Fruit fly (Drosophila melanogaster) whole organism, embryonic: ENCODE results near the gene CG33217.

Experiments
- CG30403 ChIP-seq: fragments of 200-800 bp; sonication (Bioruptor generic); optimal IDR thresholded peaks from 3 replicates; lab custom pipeline; 2016; ENCODE audit warnings: missing biosample characterization, missing genetic modification characterization
- CG7987 ChIP-seq: fragments of 200-800 bp; sonication (Bioruptor generic); optimal IDR thresholded peaks from 2 replicates; lab custom pipeline; 2018; ENCODE audit warnings: missing biosample characterization, mild to moderate bottlenecking, missing genetic modification characterization, moderate library complexity
- NfI ChIP-seq: fragments of 200-800 bp; sonication (Bioruptor generic); optimal IDR thresholded peaks from 3 replicates; lab custom pipeline; 2018; ENCODE audit warnings: missing biosample characterization, mild to moderate bottlenecking, missing genetic modification characterization, moderate library complexity
- luna ChIP-seq: fragments of 200-800 bp; sonication (Bioruptor generic); optimal IDR thresholded peaks from 2 replicates; lab custom pipeline; 2016; ENCODE audit warnings: missing biosample characterization, missing genetic modification characterization

DNA sequence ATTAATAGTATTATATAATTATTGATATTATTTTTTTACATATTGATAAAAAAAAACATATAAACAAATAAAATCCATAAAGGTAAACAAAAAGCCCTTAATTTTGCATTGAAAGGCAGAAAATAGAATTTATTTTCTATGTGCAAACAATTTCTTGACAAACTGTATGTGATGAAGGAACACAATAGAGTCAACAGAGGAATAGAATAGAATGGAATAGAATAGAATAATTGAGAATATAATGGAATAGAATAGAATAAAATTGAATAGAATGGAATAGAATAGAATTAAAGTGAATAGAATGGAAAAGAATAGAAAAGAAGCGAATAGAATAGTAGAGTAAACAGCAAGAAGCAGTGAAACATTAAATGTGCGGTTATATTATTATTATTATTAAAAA is 44.6 kb upstream of the CG33217 start:
- TF ChIP-seq NfI (GFP tag; lab: Kevin White, UChicago) (no peak), luna (GFP tag; lab: Kevin White, UChicago) (no peak), CG30403 (GFP tag; lab: Kevin White, UChicago) (no peak), CG7987 (GFP tag; lab: Kevin White, UChicago) (no peak)
